Worm (Caenorhabditis elegans): ENCODE measurements around the gene col-8.

col-8 gene

ce11 chrIII:7063061-7063460 lies 42.7 kb upstream of the col-8 start:
- TF ChIP-seq ceh-82 (tag; optimal IDR thresholded peaks at IDR 0.05) (no peak), elt-3 (tag; optimal IDR thresholded peaks at IDR 0.05) (no peak), fkh-10 (GFP tag; optimal IDR thresholded peaks at IDR 0.05) (no peak), nhr-237 (tag; optimal IDR thresholded peaks at IDR 0.05) (no peak), nhr-25 (tag; optimal IDR thresholded peaks at IDR 0.05) (no peak)

ce11 chrIII:7062580-7062979 lies 42.2 kb upstream of the col-8 start, which contains the start of gene R01H2.1:
R01H2.1 (plus strand) TSS chrIII:7062880.
- TF ChIP-seq egl-5 (tag; optimal IDR thresholded peaks at IDR 0.05) (no peak), unc-62 (GFP tag; optimal IDR thresholded peaks at IDR 0.05) (no peak), nhr-76 (tag; optimal IDR thresholded peaks at IDR 0.05) (no peak)

ce11 chrIII:7060531-7061095 lies 40.2 kb upstream of the col-8 start, which contains the start of gene egg-2:
egg-2 (minus strand) TSS chrIII:7060583.
- TF ChIP-seq nhr-11 (tag; optimal IDR thresholded peaks at IDR 0.05), result no peak
- TF ChIP-seq snpc-4 (tag; optimal IDR thresholded peaks at IDR 0.05), result no peak
- TF ChIP-seq ztf-4 (tag; optimal IDR thresholded peaks at IDR 0.05), result no peak
- no peak for TF ChIP-seq lin-39 (tag; optimal IDR thresholded peaks at IDR 0.05)
- no peak for TF ChIP-seq zag-1 (tag; optimal IDR thresholded peaks at IDR 0.05)
- TF ChIP-seq fos-1 (tag; optimal IDR thresholded peaks at IDR 0.05), result no peak
- no peak for TF ChIP-seq R02D3.7 (tag; optimal IDR thresholded peaks at IDR 0.05)
- no peak for TF ChIP-seq skn-1 (tag; optimal IDR thresholded peaks at IDR 0.05)

ce11 chrIII:7056241-7056640 lies 35.8 kb upstream of the col-8 start, which contains the start of gene R01H2.2:
R01H2.2 (plus strand) TSS chrIII:7056541.
- TF ChIP-seq nhr-23 (tag; optimal IDR thresholded peaks at IDR 0.05), result no peak
- TF ChIP-seq nhr-25 (tag; optimal IDR thresholded peaks at IDR 0.05), result no peak
- no peak for TF ChIP-seq elt-2 (tag; optimal IDR thresholded peaks at IDR 0.05)
- no peak for TF ChIP-seq fkh-2 (tag; optimal IDR thresholded peaks at IDR 0.05)
- no peak for TF ChIP-seq lin-39 (tag; optimal IDR thresholded peaks at IDR 0.05)
- no peak for TF ChIP-seq ztf-4 (tag; optimal IDR thresholded peaks at IDR 0.05)
- TF ChIP-seq nfya-1 (tag; optimal IDR thresholded peaks at IDR 0.05; ENCODE audit: insufficient read depth), result no peak
- no peak for TF ChIP-seq lin-15B (tag; optimal IDR thresholded peaks at IDR 0.05)
- TF ChIP-seq fkh-10 (GFP tag; optimal IDR thresholded peaks at IDR 0.05), result no peak
- no peak for TF ChIP-seq pqm-1 (tag; optimal IDR thresholded peaks at IDR 0.05)
- no peak for TF ChIP-seq nhr-28 (tag; optimal IDR thresholded peaks at IDR 0.05)

ce11 chrIII:7045643-7046042 lies 25.2 kb upstream of the col-8 start, which contains the start of gene R01H2.7:
R01H2.7 (minus strand) TSS chrIII:7045743.
- TF ChIP-seq nhr-12 (tag; optimal IDR thresholded peaks at IDR 0.05), result no peak
- TF ChIP-seq R02D3.7 (tag; optimal IDR thresholded peaks at IDR 0.05), result no peak
- no peak for TF ChIP-seq egl-27 (tag; optimal IDR thresholded peaks at IDR 0.05)
- TF ChIP-seq mdl-1 (tag; optimal IDR thresholded peaks at IDR 0.05), result no peak
- TF ChIP-seq daf-12 (tag; optimal IDR thresholded peaks at IDR 0.05), result no peak
- TF ChIP-seq unc-62 (GFP tag; optimal IDR thresholded peaks at IDR 0.05), result no peak
- no peak for TF ChIP-seq jun-1 (tag; optimal IDR thresholded peaks at IDR 0.05)
- no peak for TF ChIP-seq skn-1 (tag; optimal IDR thresholded peaks at IDR 0.05)
- TF ChIP-seq ZK546.5 (tag; optimal IDR thresholded peaks at IDR 0.05), result no peak

- TF ChIP-seq nhr-237 (tag; optimal IDR thresholded peaks at IDR 0.05) (no peak), ama-1 (optimal IDR thresholded peaks at IDR 0.05) (no peak), lin-39 (tag; optimal IDR thresholded peaks at IDR 0.05) (no peak), jun-1 (tag; optimal IDR thresholded peaks at IDR 0.05) (no peak), R02D3.7 (tag; optimal IDR thresholded peaks at IDR 0.05) (no peak), zag-1 (tag; optimal IDR thresholded peaks at IDR 0.05) (no peak), elt-3 (tag; optimal IDR thresholded peaks at IDR 0.05) (no peak), nhr-76 (tag; optimal IDR thresholded peaks at IDR 0.05) (no peak), egl-5 (tag; optimal IDR thresholded peaks at IDR 0.05) (no peak), ceh-28 (tag; optimal IDR thresholded peaks at IDR 0.05) (no peak), ZK546.5 (tag; optimal IDR thresholded peaks at IDR 0.05) (no peak), elt-2 (tag; optimal IDR thresholded peaks at IDR 0.05) (no peak), pha-4 (tag; optimal IDR thresholded peaks at IDR 0.05) (no peak), eor-1 (tag; optimal IDR thresholded peaks at IDR 0.05) (no peak), ceh-9 (tag; optimal IDR thresholded peaks at IDR 0.05) (no peak), egl-27 (tag; optimal IDR thresholded peaks at IDR 0.05) (no peak), nhr-23 (tag; optimal IDR thresholded peaks at IDR 0.05) (no peak), elt-1 (tag; optimal IDR thresholded peaks at IDR 0.05) (no peak), mml-1 (tag; optimal IDR thresholded peaks at IDR 0.05) (no peak)
Measured at ce11 chrIII:7034252-7035223, 14.1 kb upstream of the col-8 start.
